Worm (Caenorhabditis elegans) whole organism, midembryonic: ENCODE data around the gene ints-7.

Experiments used
- T22C8.4 ChIP-seq: fragments of 200-800 bp; sonication (Bioruptor generic); IDR thresholded peaks from 2 replicates; pipeline ENCODE4 v1.3.6; 2022; ENCODE audit warnings: missing genetic modification characterization, missing compliant biosample characterization
- cog-1 ChIP-seq: sonication (generic microtip); optimal IDR thresholded peaks from 2 replicates; lab custom pipeline; 2016; ENCODE audit warnings: missing genetic modification characterization, missing compliant biosample characterization
- flt-1 ChIP-seq: fragments of 200-800 bp; sonication (Bioruptor generic); IDR thresholded peaks from 2 replicates; pipeline ENCODE4 v1.3.6; 2022; ENCODE audit warnings: missing genetic modification characterization, missing compliant biosample characterization
- klf-2 ChIP-seq: fragments of 200-800 bp; sonication (Bioruptor generic); conservative IDR thresholded peaks from 2 replicates; pipeline ENCODE4 v1.3.6; 2022; ENCODE audit warnings: missing genetic modification reagents, missing genetic modification characterization, missing compliant biosample characterization

DNA sequence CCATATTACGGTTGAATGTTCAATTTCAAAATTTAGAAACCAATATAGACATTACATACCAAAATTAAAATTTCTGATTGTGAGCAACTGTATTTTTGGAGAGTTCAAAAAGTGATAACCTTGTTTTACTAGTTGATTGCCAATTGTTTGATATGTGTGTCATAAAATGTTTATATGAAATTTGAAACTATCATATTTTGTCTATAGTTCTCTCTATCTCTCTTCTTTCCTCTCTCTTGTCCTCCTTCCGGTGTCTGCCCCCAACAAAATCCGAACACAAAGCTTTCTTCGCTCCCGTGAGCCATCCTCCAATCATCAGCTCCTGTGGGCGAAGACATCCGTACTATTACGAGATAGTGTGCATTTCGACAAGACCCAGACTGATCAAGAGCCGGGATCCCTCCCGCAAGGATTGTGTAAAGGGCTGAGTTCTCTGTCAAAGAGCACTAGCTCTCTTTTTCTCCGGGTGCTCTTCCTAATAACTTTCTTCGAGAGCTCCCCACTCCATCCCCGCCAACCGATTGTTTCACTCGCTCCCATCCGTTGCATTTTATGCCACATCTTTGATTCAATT is 19.8 kb downstream of the ints-7 start:
- TF ChIP-seq cog-1 (tag; lab: Kevin White, UChicago), result no peak
- no peak for TF ChIP-seq flt-1 (GFP tag; lab: Robert Waterston, UW)
- no peak for TF ChIP-seq klf-2 (GFP tag; lab: Robert Waterston, UW)
- no peak for TF ChIP-seq T22C8.4
